Worm (Caenorhabditis elegans): ENCODE measurements around the gene F19G12.8.

DNA sequence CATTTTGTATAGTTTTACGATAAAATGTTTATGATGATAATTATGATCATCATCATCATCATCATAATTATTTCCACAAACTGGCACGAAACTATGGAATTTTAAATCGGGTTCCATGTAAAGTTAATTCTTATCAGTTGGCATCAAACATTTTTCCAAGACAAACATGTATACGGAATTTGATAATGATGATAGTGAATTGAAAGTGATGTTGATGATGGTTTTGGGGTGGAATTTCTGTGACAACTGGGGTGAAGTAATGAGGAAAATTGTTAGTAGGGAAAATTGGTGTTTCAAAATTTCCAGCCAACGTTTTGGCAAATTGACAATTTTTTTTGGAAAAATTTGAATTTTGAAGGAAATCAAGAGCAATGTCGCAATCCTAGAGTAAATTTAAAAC lies 42.6 kb downstream of the F19G12.8 start:
- TF ChIP-seq unc-39 (tag; optimal IDR thresholded peaks at IDR 0.05): no peak
- no peak for TF ChIP-seq sea-2 (GFP tag; optimal IDR thresholded peaks at IDR 0.05)
- no peak for TF ChIP-seq pha-4 (tag; optimal IDR thresholded peaks at IDR 0.05)
- no peak for TF ChIP-seq nhr-28 (tag; optimal IDR thresholded peaks at IDR 0.05)
- no peak for TF ChIP-seq ztf-11 (tag; optimal IDR thresholded peaks at IDR 0.05)
- no peak for TF ChIP-seq nhr-25 (tag; optimal IDR thresholded peaks at IDR 0.05)
- no peak for TF ChIP-seq fkh-10 (GFP tag; optimal IDR thresholded peaks at IDR 0.05)
- no peak for TF ChIP-seq skn-1 (tag; optimal IDR thresholded peaks at IDR 0.05)
- TF ChIP-seq elt-3 (tag; optimal IDR thresholded peaks at IDR 0.05): no peak
